Worm (Caenorhabditis elegans) whole organism, late embryonic: ENCODE results near the gene C29F9.5.
A peak's percentile ranks its signal among the peaks of the same experiment; 100 is the strongest.

Experiments
- C08G9.2 ChIP-seq: sonication (generic microtip); optimal IDR thresholded peaks from 2 replicates; lab custom pipeline; 2016; ENCODE audit warnings: mild to moderate bottlenecking, missing genetic modification characterization, moderate library complexity, missing compliant biosample characterization
- C38D4.7 ChIP-seq: fragments of 200-800 bp; sonication (Bioruptor generic); optimal IDR thresholded peaks from 2 replicates; lab custom pipeline; 2018; ENCODE audit warnings: mild to moderate bottlenecking, missing genetic modification characterization, moderate library complexity, missing compliant biosample characterization
- F13H6.1 ChIP-seq: sonication (generic microtip); optimal IDR thresholded peaks from 2 replicates; lab custom pipeline; 2016; ENCODE audit warnings: missing genetic modification characterization, missing compliant biosample characterization
- K09A11.1 ChIP-seq: sonication (generic microtip); optimal IDR thresholded peaks from 2 replicates; lab custom pipeline; 2017; ENCODE audit warnings: antibody characterized with exemption, mild to moderate bottlenecking, missing genetic modification characterization, missing compliant biosample characterization; ENCODE audit not compliant: insufficient read depth
- T23F11.4 ChIP-seq: fragments of 200-800 bp; sonication (Bioruptor generic); optimal IDR thresholded peaks from 2 replicates; lab custom pipeline; 2018; ENCODE audit warnings: mild to moderate bottlenecking, missing genetic modification characterization, missing compliant biosample characterization
- Y22D7AL.16 ChIP-seq: sonication (generic microtip); optimal IDR thresholded peaks from 2 replicates; lab custom pipeline; 2016; ENCODE audit warnings: missing genetic modification characterization, missing compliant biosample characterization
- ceh-14 ChIP-seq: sonication (generic microtip); optimal IDR thresholded peaks from 2 replicates; lab custom pipeline; 2016; ENCODE audit warnings: missing genotype, missing genetic modification characterization, missing compliant biosample characterization
- ceh-2 ChIP-seq: sonication (generic microtip); optimal IDR thresholded peaks from 2 replicates; lab custom pipeline; 2016; ENCODE audit warnings: missing genotype, missing genetic modification characterization, missing compliant biosample characterization
- ceh-30 ChIP-seq: fragments of 150-350 bp; optimal IDR thresholded peaks from 2 replicates; lab custom pipeline; 2014; ENCODE audit warnings: missing biosample characterization, missing genetic modification characterization
- ceh-34 ChIP-seq: sonication (generic microtip); optimal IDR thresholded peaks from 2 replicates; lab custom pipeline; 2016; ENCODE audit warnings: mild to moderate bottlenecking, missing genetic modification characterization, missing compliant biosample characterization
- ceh-45 ChIP-seq: fragments of 200-800 bp; sonication (Bioruptor generic); IDR thresholded peaks from 2 replicates; pipeline ENCODE4 v1.3.6; 2022; ENCODE audit warnings: missing genetic modification reagents, missing genetic modification characterization, missing compliant biosample characterization
- ceh-9 ChIP-seq: sonication (generic microtip); optimal IDR thresholded peaks from 2 replicates; lab custom pipeline; 2016; ENCODE audit warnings: mild to moderate bottlenecking, missing genetic modification characterization, inconsistent platforms, missing compliant biosample characterization
- dve-1 ChIP-seq: sonication (generic microtip); optimal IDR thresholded peaks from 2 replicates; lab custom pipeline; 2017; ENCODE audit warnings: antibody characterized with exemption, mild to moderate bottlenecking, missing genetic modification characterization, missing compliant biosample characterization
- elt-2 ChIP-seq: sonication (generic microtip); optimal IDR thresholded peaks from 2 replicates; lab custom pipeline; 2016; ENCODE audit warnings: missing genetic modification reagents, missing genetic modification characterization, missing compliant biosample characterization
- fkh-10 ChIP-seq: fragments of 150-350 bp; optimal IDR thresholded peaks from 2 replicates; lab custom pipeline; 2014; ENCODE audit warnings: missing biosample characterization, missing genetic modification reagents, missing genetic modification characterization
- gmeb-2 ChIP-seq: sonication (generic microtip); optimal IDR thresholded peaks from 2 replicates; lab custom pipeline; 2016; ENCODE audit warnings: missing genetic modification characterization, inconsistent platforms, missing compliant biosample characterization
- hlh-13 ChIP-seq: fragments of 200-800 bp; sonication (Bioruptor generic); optimal IDR thresholded peaks from 2 replicates; lab custom pipeline; 2018; ENCODE audit warnings: mild to moderate bottlenecking, missing genetic modification characterization, missing compliant biosample characterization
- hlh-15 ChIP-seq: sonication (generic microtip); optimal IDR thresholded peaks from 2 replicates; lab custom pipeline; 2016; ENCODE audit warnings: missing genetic modification characterization, missing compliant biosample characterization
- hlh-30 ChIP-seq: sonication (generic microtip); optimal IDR thresholded peaks from 2 replicates; lab custom pipeline; 2017; ENCODE audit warnings: antibody characterized with exemption, missing genetic modification characterization, missing compliant biosample characterization; ENCODE audit not compliant: insufficient read depth
- lim-6 ChIP-seq: sonication (generic microtip); optimal IDR thresholded peaks from 2 replicates; lab custom pipeline; 2016; ENCODE audit warnings: missing genetic modification characterization, missing compliant biosample characterization
- madf-2 ChIP-seq: sonication (generic microtip); optimal IDR thresholded peaks from 2 replicates; lab custom pipeline; 2017; ENCODE audit warnings: missing genetic modification characterization, missing compliant biosample characterization
- nfya-1 ChIP-seq: sonication (generic microtip); optimal IDR thresholded peaks from 2 replicates; lab custom pipeline; 2017; ENCODE audit warnings: missing genetic modification characterization, mild to moderate bottlenecking, missing compliant biosample characterization, antibody characterized with exemption, moderate library complexity
- nhr-232 ChIP-seq: sonication (generic microtip); optimal IDR thresholded peaks from 2 replicates; lab custom pipeline; 2016; ENCODE audit warnings: missing genetic modification characterization, missing compliant biosample characterization
- npax-4 ChIP-seq: sonication (generic microtip); optimal IDR thresholded peaks from 2 replicates; lab custom pipeline; 2016; ENCODE audit warnings: missing genetic modification characterization, missing compliant biosample characterization
- pqm-1 ChIP-seq: sonication (generic microtip); optimal IDR thresholded peaks from 2 replicates; lab custom pipeline; 2016; ENCODE audit warnings: missing genetic modification characterization, missing compliant biosample characterization
- pros-1 ChIP-seq: fragments of 150-350 bp; optimal IDR thresholded peaks from 2 replicates; lab custom pipeline; 2014; ENCODE audit warnings: missing biosample characterization, missing genetic modification reagents, missing genetic modification characterization
- sox-4 ChIP-seq: sonication (generic microtip); optimal IDR thresholded peaks from 2 replicates; lab custom pipeline; 2017; ENCODE audit warnings: mild to moderate bottlenecking, missing genetic modification characterization, inconsistent platforms, missing compliant biosample characterization
- syd-9 ChIP-seq: sonication (generic microtip); optimal IDR thresholded peaks from 2 replicates; lab custom pipeline; 2016; ENCODE audit warnings: mild to moderate bottlenecking, missing genetic modification characterization, moderate library complexity, missing compliant biosample characterization
- tbx-7 ChIP-seq: sonication (generic microtip); optimal IDR thresholded peaks from 2 replicates; lab custom pipeline; 2016; ENCODE audit warnings: missing genotype, missing genetic modification characterization, missing compliant biosample characterization
- ttx-3 ChIP-seq: sonication (generic microtip); optimal IDR thresholded peaks from 2 replicates; lab custom pipeline; 2016; ENCODE audit warnings: missing genetic modification reagents, missing genetic modification characterization, missing compliant biosample characterization
- unc-3 ChIP-seq, 2 experiments: fragments of 200-800 bp in 1 of 2; sonication (Bioruptor generic) in 1 of 2; sonication (generic microtip) in 1 of 2; conservative IDR thresholded peaks in 1 of 2; optimal IDR thresholded peaks in 1 of 2; 2 replicates each; pipeline versions ENCODE4 v1.3.6 to Lab custom; 2016 to 2022; ENCODE audit warnings: missing compliant biosample characterization in 2 of 2, missing genetic modification characterization in 2 of 2, missing genetic modification reagents in 1 of 2
- unc-55 ChIP-seq: sonication (generic microtip); optimal IDR thresholded peaks from 2 replicates; lab custom pipeline; 2017; ENCODE audit warnings: missing biosample characterization, missing genetic modification reagents, missing genetic modification characterization
- unc-86 ChIP-seq: sonication (generic microtip); optimal IDR thresholded peaks from 2 replicates; lab custom pipeline; 2016; ENCODE audit warnings: missing genetic modification characterization, missing compliant biosample characterization
- ztf-16 ChIP-seq: sonication (generic microtip); optimal IDR thresholded peaks from 2 replicates; lab custom pipeline; 2017; ENCODE audit warnings: missing genetic modification characterization, missing compliant biosample characterization

C29F9.5 gene

DNA sequence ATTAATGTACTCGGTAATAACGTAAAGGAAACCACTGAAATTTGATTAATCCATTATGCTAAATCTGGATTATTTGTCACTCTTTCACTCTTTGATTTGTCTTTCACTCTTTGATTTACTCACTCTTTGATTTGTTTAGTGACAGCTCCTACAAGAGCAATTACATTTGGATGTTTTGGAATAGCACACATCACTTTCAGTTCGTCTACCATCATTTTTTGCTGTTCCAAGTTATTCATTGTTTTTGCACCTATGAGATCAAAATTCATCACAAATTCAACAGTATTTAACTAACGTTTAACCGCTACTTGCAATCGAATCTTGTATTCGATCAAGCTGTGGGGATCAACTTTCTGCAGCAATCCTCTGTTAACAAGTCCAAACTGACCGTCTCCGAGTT lies 31.8 kb downstream of the C29F9.5 start:
- no peak for TF ChIP-seq ceh-9 (tag; lab: Kevin White, UChicago)
- TF ChIP-seq elt-2 (tag; lab: Kevin White, UChicago): no peak
- no peak for TF ChIP-seq hlh-13 (GFP tag; lab: Kevin White, UChicago)
- no peak for TF ChIP-seq tbx-7 (tag; lab: Kevin White, UChicago)
- TF ChIP-seq ceh-45 (GFP tag; lab: Robert Waterston, UW): no peak
- TF ChIP-seq ceh-30 (tag; lab: Kevin White, UChicago): no peak
- no peak for TF ChIP-seq unc-86 (tag; lab: Kevin White, UChicago)
- TF ChIP-seq madf-2: no peak

DNA sequence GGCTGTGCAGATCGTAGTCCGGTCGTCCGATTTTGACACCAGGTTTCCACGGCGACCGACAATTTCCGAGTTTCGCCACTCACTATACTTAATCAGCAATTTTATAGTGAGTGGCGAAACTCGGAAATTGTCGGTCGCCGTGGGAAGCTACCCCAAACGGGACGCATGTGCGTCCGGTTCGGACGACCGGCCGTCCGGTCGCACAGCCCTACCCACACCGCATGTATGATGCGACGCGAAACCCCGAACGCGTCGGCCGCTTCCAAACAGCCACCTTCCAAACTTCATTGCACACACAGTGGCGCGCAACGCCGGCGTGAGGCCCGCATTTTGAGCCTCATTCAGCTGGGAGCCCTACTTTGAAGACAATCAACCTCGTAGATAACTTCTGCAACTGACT lies 33.8 kb downstream of the C29F9.5 start:
- TF ChIP-seq C38D4.7 (GFP tag; lab: Kevin White, UChicago) (no peak), F13H6.1 (tag; lab: Kevin White, UChicago) (no peak), hlh-30 (tag; lab: Kevin White, UChicago) (no peak), ttx-3 (tag; lab: Kevin White, UChicago) (no peak), sox-4 (tag; lab: Kevin White, UChicago) (no peak)
- TF ChIP-seq, all 69 proteins: peak for 0

DNA sequence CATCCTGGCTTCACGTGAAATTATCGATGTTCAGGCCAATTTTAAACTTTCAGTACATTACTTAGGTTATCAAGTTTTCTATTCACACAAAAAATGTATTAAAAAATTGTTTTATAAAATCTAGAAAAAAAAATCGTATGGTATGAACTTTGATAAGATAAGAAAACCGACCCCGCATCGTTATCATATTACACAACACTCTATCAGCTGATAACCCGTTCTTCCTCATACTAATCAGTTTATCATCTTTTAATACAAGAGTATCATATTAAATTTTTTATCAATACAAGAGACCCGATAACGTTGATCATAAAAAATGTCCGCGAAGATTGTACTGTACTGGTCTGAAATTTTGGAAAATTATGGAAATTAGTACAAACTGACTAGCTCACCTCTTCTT lies 36.9 kb downstream of the C29F9.5 start:
- TF ChIP-seq Y22D7AL.16: no peak
- no peak for TF ChIP-seq npax-4
- peak; percentile 100 for TF ChIP-seq elt-2 (tag; lab: Kevin White, UChicago)
- TF ChIP-seq nhr-232 (tag; lab: Kevin White, UChicago): no peak
- peak; percentile 70 for TF ChIP-seq pqm-1 (tag; lab: Kevin White, UChicago)

DNA sequence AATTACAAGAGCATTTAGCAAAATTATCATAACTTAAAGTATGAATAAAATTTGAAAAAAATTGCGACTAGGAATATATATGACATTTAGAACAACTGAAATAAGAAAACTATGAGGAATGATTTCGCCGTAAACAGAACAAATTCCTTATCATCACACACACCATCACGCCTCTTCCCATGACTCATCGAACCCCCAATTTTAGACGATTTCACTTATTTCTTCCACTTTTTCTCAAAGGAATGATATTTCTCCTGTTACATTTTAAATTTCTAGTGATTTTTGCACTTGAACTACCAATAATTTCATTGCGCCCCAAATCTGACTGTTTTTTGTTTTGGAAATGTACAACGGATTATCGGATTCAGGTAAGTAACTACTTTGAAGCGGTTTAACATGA lies 39.3 kb downstream of the C29F9.5 start, which contains the start of the genes zig-13 and ver-1:
Gene zig-13, minus strand, starts transcription at position 101 of the 400 bp plus-strand sequence.
Gene ver-1, plus strand, starts transcription at position 180 of the 400 bp plus-strand sequence.
- TF ChIP-seq C08G9.2 (tag; lab: Kevin White, UChicago) (no peak), ceh-34 (tag; lab: Kevin White, UChicago) (no peak), pros-1 (tag; lab: Kevin White, UChicago) (no peak), nhr-232 (tag; lab: Kevin White, UChicago) (no peak), K09A11.1 (tag; lab: Kevin White, UChicago) (no peak), ceh-2 (tag; lab: Kevin White, UChicago) (no peak), madf-2 (no peak), unc-3 (GFP tag; conservative IDR thresholded peaks at IDR 0.05; lab: Robert Waterston, UW) (no peak), unc-3 (tag; optimal IDR thresholded peaks at IDR 0.05; lab: Kevin White, UChicago) (no peak), gmeb-2 (tag; lab: Kevin White, UChicago) (no peak), C38D4.7 (GFP tag; lab: Kevin White, UChicago) (no peak)

DNA sequence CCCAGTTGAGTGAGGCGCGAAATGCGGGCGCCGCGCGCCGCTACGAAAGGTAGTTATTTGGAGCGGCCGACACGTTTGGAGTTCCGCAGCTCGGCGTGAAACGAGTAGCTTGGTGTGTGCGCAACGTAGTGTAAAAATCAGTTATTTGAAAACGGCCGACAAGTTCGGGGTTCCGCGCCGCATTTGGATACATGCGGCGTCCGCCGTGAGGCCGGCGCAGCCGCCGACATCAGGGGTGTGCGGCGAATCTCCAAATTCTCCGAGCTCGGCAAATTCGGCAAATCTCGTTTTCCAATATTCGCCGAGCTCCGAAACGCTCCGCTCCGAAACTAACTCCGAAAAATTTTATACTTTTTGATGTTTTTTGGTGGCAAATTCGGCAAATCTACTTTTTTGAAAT lies 40.7 kb downstream of the C29F9.5 start:
- no peak for TF ChIP-seq T23F11.4 (GFP tag; lab: Kevin White, UChicago)
- TF ChIP-seq, all 69 proteins: peak for 0

DNA sequence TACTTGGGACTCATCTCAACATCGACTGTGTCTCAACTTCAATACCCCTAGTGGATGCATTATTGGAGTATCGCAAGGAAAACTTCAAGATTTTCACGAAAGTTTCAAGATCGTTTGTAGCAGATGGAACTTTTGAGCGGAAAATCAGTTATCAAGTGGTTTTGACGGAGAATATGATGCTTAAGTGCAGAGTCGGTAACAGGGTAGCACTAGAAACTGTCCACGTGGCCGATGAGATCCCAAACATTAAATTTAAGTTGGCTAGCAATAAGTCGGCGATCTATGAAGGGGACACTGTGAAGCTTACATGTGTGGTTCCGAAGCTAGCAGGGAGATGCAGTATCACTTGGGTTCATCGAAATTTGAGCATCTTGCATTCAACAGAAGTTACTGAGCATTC lies 41.8 kb downstream of the C29F9.5 start:
- TF ChIP-seq C38D4.7 (GFP tag; lab: Kevin White, UChicago) (no peak), syd-9 (tag; lab: Kevin White, UChicago) (no peak), hlh-15 (tag; lab: Kevin White, UChicago) (no peak), dve-1 (no peak), K09A11.1 (tag; lab: Kevin White, UChicago) (no peak), nfya-1 (tag; lab: Kevin White, UChicago) (no peak), lim-6 (no peak), elt-2 (tag; lab: Kevin White, UChicago) (no peak), ceh-14 (tag; lab: Kevin White, UChicago) (no peak), ttx-3 (tag; lab: Kevin White, UChicago) (no peak), fkh-10 (GFP tag; lab: Kevin White, UChicago) (no peak), unc-55 (GFP tag; lab: Kevin White, UChicago) (no peak), ztf-16 (no peak)
